Worm (Caenorhabditis elegans) whole organism, L4 larva: Measurements from ENCODE around the gene nas-28.

Source experiments
- F10B5.3 ChIP-seq: sonication (generic microtip); optimal IDR thresholded peaks from 2 replicates; lab custom pipeline; 2016; ENCODE audit warnings: mild to moderate bottlenecking, missing genetic modification characterization, missing compliant biosample characterization
- F37D6.2 ChIP-seq: sonication (generic microtip); optimal IDR thresholded peaks from 2 replicates; lab custom pipeline; 2016; ENCODE audit warnings: mild to moderate bottlenecking, missing genetic modification characterization, missing compliant biosample characterization
- F49E8.2 ChIP-seq: sonication (generic microtip); optimal IDR thresholded peaks from 2 replicates; lab custom pipeline; 2016; ENCODE audit warnings: missing compliant biosample characterization, mild to moderate bottlenecking, missing genetic modification characterization, borderline replicate concordance
- R02D3.7 ChIP-seq: fragments of 150-350 bp; sonication (generic microtip); optimal IDR thresholded peaks from 3 replicates; lab custom pipeline; 2014; ENCODE audit warnings: missing biosample characterization, missing genetic modification characterization
- T26A8.4 ChIP-seq: fragments of 200-800 bp; sonication (Bioruptor generic); IDR thresholded peaks from 2 replicates; pipeline ENCODE4 v1.3.6; 2022; ENCODE audit warnings: missing genetic modification characterization, missing compliant biosample characterization
- attf-4 ChIP-seq: sonication (generic microtip); optimal IDR thresholded peaks from 3 replicates; lab custom pipeline; 2017; ENCODE audit warnings: missing biosample characterization, missing genetic modification characterization
- ceh-28 ChIP-seq: fragments of 150-350 bp; optimal IDR thresholded peaks from 2 replicates; lab custom pipeline; 2014; ENCODE audit warnings: missing biosample characterization, missing genetic modification reagents, missing genetic modification characterization
- cey-2 ChIP-seq: sonication (generic microtip); optimal IDR thresholded peaks from 3 replicates; lab custom pipeline; 2017; ENCODE audit warnings: missing genetic modification characterization, mild to moderate bottlenecking, missing compliant biosample characterization, antibody characterized with exemption, borderline replicate concordance; ENCODE audit not compliant: insufficient read depth
- ctbp-1 ChIP-seq: fragments of 200-800 bp; sonication (Bioruptor generic); IDR thresholded peaks from 2 replicates; pipeline ENCODE4 v1.3.6; 2022; ENCODE audit warnings: missing genetic modification reagents, missing genetic modification characterization, missing compliant biosample characterization
- daf-12 ChIP-seq: fragments of 150-350 bp; optimal IDR thresholded peaks from 2 replicates; lab custom pipeline; 2014; ENCODE audit warnings: missing biosample characterization, missing genetic modification reagents, missing genetic modification characterization
- dmd-8 ChIP-seq: fragments of 200-800 bp; sonication (Bioruptor generic); IDR thresholded peaks from 2 replicates; pipeline ENCODE4 v1.3.6; 2022; ENCODE audit warnings: missing genetic modification characterization, missing compliant biosample characterization
- duxl-1 ChIP-seq: sonication (generic microtip); optimal IDR thresholded peaks from 2 replicates; lab custom pipeline; 2016; ENCODE audit warnings: mild to moderate bottlenecking, missing genetic modification characterization, moderate library complexity, missing compliant biosample characterization; ENCODE audit not compliant: poor library complexity
- dve-1 ChIP-seq: sonication (generic microtip); optimal IDR thresholded peaks from 2 replicates; lab custom pipeline; 2017; ENCODE audit warnings: antibody characterized with exemption, mild to moderate bottlenecking, missing genetic modification characterization, missing compliant biosample characterization; ENCODE audit not compliant: insufficient read depth
- egl-43 ChIP-seq: fragments of 200-800 bp; sonication (Bioruptor generic); IDR thresholded peaks from 2 replicates; pipeline ENCODE4 v1.3.6; 2022; ENCODE audit warnings: missing genetic modification reagents, missing genetic modification characterization, missing compliant biosample characterization
- fos-1 ChIP-seq: fragments of 150-350 bp; optimal IDR thresholded peaks from 2 replicates; lab custom pipeline; 2014; ENCODE audit warnings: missing biosample characterization, missing genetic modification characterization
- hlh-30 ChIP-seq: sonication (generic microtip); optimal IDR thresholded peaks from 2 replicates; lab custom pipeline; 2017; ENCODE audit warnings: antibody characterized with exemption, mild to moderate bottlenecking, missing genetic modification characterization, missing compliant biosample characterization; ENCODE audit not compliant: insufficient read depth
- jun-1 ChIP-seq: fragments of 150-350 bp; optimal IDR thresholded peaks from 2 replicates; lab custom pipeline; 2014; ENCODE audit warnings: missing biosample characterization, missing genetic modification reagents, missing genetic modification characterization
- lin-1 ChIP-seq: fragments of 200-800 bp; sonication (Bioruptor generic); IDR thresholded peaks from 2 replicates; pipeline ENCODE4 v1.3.6; 2022; ENCODE audit warnings: missing genetic modification reagents, missing genetic modification characterization, missing compliant biosample characterization
- lin-13 ChIP-seq: fragments of 150-350 bp; optimal IDR thresholded peaks from 2 replicates; lab custom pipeline; 2014; ENCODE audit warnings: missing biosample characterization, missing genetic modification reagents, missing genetic modification characterization
- lin-38 ChIP-seq: fragments of 200-800 bp; sonication (Bioruptor generic); IDR thresholded peaks from 2 replicates; pipeline ENCODE4 v1.3.6; 2022; ENCODE audit warnings: missing genetic modification reagents, missing genetic modification characterization, missing compliant biosample characterization
- lsy-2 ChIP-seq, 2 experiments: fragments of 150-350 bp in 1 of 2; sonication (generic microtip) in 1 of 2; optimal IDR thresholded peaks; 2 replicates each; lab custom pipeline; 2014 to 2017; ENCODE audit warnings: missing biosample characterization in 2 of 2, missing genetic modification characterization in 2 of 2
- madf-9 ChIP-seq: fragments of 200-800 bp; sonication (Bioruptor generic); conservative IDR thresholded peaks from 2 replicates; pipeline ENCODE4 v1.3.6; 2022; ENCODE audit warnings: missing genetic modification reagents, missing genetic modification characterization, missing compliant biosample characterization
- mdl-1 ChIP-seq, 2 experiments: fragments of 150-350 bp in 1 of 2; sonication (generic microtip) in 1 of 2; optimal IDR thresholded peaks; 2 replicates each; lab custom pipeline; 2014 to 2017; ENCODE audit warnings: missing biosample characterization in 2 of 2, missing genetic modification characterization in 2 of 2
- mes-2 ChIP-seq: sonication (generic microtip); optimal IDR thresholded peaks from 2 replicates; lab custom pipeline; 2016; ENCODE audit warnings: missing genotype, mild to moderate bottlenecking, missing genetic modification characterization, missing compliant biosample characterization; ENCODE audit not compliant: poor library complexity, severe bottlenecking
- mxl-3 ChIP-seq: fragments of 200-800 bp; sonication (Bioruptor generic); optimal IDR thresholded peaks from 2 replicates; lab custom pipeline; 2018; ENCODE audit warnings: mild to moderate bottlenecking, missing genetic modification characterization, missing compliant biosample characterization
- nhr-237 ChIP-seq: sonication (generic microtip); optimal IDR thresholded peaks from 2 replicates; lab custom pipeline; 2017; ENCODE audit warnings: missing biosample characterization, missing genetic modification characterization
- nhr-25 ChIP-seq: sonication (generic microtip); optimal IDR thresholded peaks from 2 replicates; lab custom pipeline; 2017; ENCODE audit warnings: missing genetic modification characterization, mild to moderate bottlenecking, missing compliant biosample characterization, antibody characterized with exemption, moderate library complexity, borderline replicate concordance; ENCODE audit not compliant: insufficient read depth
- nhr-41 ChIP-seq: fragments of 200-800 bp; sonication (Bioruptor generic); IDR thresholded peaks from 2 replicates; pipeline ENCODE4 v1.3.6; 2022; ENCODE audit warnings: missing genetic modification reagents, missing genetic modification characterization, missing compliant biosample characterization
- nhr-77 ChIP-seq: fragments of 150-350 bp; optimal IDR thresholded peaks from 2 replicates; lab custom pipeline; 2014; ENCODE audit warnings: missing biosample characterization, missing genetic modification characterization
- pha-4 ChIP-seq, 2 experiments: fragments of 150-350 bp in 1 of 2; fragments of 200-800 bp in 1 of 2; sonication (Bioruptor generic) in 1 of 2; IDR thresholded peaks in 1 of 2; optimal IDR thresholded peaks in 1 of 2; 2 replicates each; pipeline versions ENCODE4 v1.3.6 to Lab custom; 2014 to 2022; ENCODE audit warnings: missing genetic modification characterization in 2 of 2, missing genetic modification reagents in 2 of 2, missing biosample characterization in 1 of 2, missing compliant biosample characterization in 1 of 2
- saeg-2 ChIP-seq: fragments of 200-800 bp; sonication (Bioruptor generic); IDR thresholded peaks from 2 replicates; pipeline ENCODE4 v1.3.6; 2022; ENCODE audit warnings: missing genetic modification reagents, missing genetic modification characterization, missing compliant biosample characterization
- sdz-12 ChIP-seq: fragments of 200-800 bp; sonication (Bioruptor generic); optimal IDR thresholded peaks from 2 replicates; lab custom pipeline; 2018; ENCODE audit warnings: mild to moderate bottlenecking, missing genetic modification characterization, missing compliant biosample characterization
- snpc-4 ChIP-seq: fragments of 150-350 bp; optimal IDR thresholded peaks from 2 replicates; lab custom pipeline; 2014; ENCODE audit warnings: missing biosample characterization, missing genetic modification characterization
- tag-97 ChIP-seq: fragments of 200-800 bp; sonication (Bioruptor generic); IDR thresholded peaks from 2 replicates; pipeline ENCODE4 v1.3.6; 2022; ENCODE audit warnings: missing genetic modification characterization, missing compliant biosample characterization
- tra-1 ChIP-seq: fragments of 200-800 bp; sonication (Bioruptor generic); IDR thresholded peaks from 2 replicates; pipeline ENCODE4 v1.3.6; 2022; ENCODE audit warnings: missing genetic modification reagents, missing genetic modification characterization, missing compliant biosample characterization

nas-28 gene

DNA sequence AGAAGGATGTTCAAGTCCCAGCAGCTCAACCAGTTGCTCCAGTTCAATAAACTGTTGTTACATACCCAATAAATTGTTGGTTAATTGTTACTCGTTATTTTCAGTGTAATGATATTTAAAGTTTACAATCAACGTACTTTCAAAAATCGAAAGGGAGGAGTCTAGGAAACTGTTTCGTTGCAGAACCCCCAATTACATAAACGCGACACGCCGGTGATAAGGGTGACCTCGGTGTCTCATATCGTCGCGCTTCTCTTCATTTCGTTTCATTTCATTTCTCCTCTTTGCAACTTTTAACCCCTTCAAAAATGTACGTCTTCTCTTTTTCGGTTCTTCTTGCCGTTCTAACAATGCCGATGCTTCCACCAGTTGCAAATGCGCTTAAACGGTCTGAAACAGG lies 24.9 kb upstream of the nas-28 start, which contains the start of gene C23G10.2 (continued):
- no peak for TF ChIP-seq attf-4
- no peak for TF ChIP-seq F37D6.2 (tag; lab: Kevin White, UChicago)
- 0 out of 2 replicates have a peak, but pooled peaks have one; percentile 13 for TF ChIP-seq nhr-41 (GFP tag; lab: Robert Waterston, UW)
- TF ChIP-seq egl-43 (GFP tag; lab: Robert Waterston, UW): 0 out of 2 replicates have a peak, but pooled peaks have one; percentile 42
- no peak for TF ChIP-seq duxl-1 (tag; lab: Kevin White, UChicago)
- TF ChIP-seq T26A8.4 (GFP tag; lab: Robert Waterston, UW): 0 out of 2 replicates have a peak, but pooled peaks have one; percentile 7
- TF ChIP-seq fos-1: no peak
- no peak for TF ChIP-seq nhr-77 (tag; lab: Kevin White, UChicago)
- no peak for TF ChIP-seq sdz-12 (GFP tag; lab: Kevin White, UChicago)
- TF ChIP-seq mxl-3 (GFP tag; lab: Kevin White, UChicago): peak; percentile 24
- no peak for TF ChIP-seq daf-12 (tag; lab: Kevin White, UChicago)
- TF ChIP-seq ctbp-1 (GFP tag; lab: Robert Waterston, UW): 0 out of 2 replicates have a peak, but pooled peaks have one; percentile 39
- no peak for TF ChIP-seq lin-13 (GFP tag; lab: Kevin White, UChicago)
- no peak; the same call in 1 of the 2 replicates for TF ChIP-seq pha-4 (GFP tag; IDR thresholded peaks at IDR 0.05; lab: Robert Waterston, UW)
- TF ChIP-seq pha-4 (tag; optimal IDR thresholded peaks at IDR 0.05; lab: Kevin White, UChicago): no peak
- TF ChIP-seq mdl-1 (tag; optimal IDR thresholded peaks at IDR 0.05; lab: Kevin White, UChicago): no peak
- no peak for TF ChIP-seq tag-97 (GFP tag; lab: Robert Waterston, UW)
- no peak for TF ChIP-seq madf-9 (GFP tag; lab: Robert Waterston, UW)
- no peak for TF ChIP-seq jun-1 (tag; lab: Kevin White, UChicago)
- no peak for TF ChIP-seq nhr-237 (tag; lab: Kevin White, UChicago)
- TF ChIP-seq ceh-28 (tag; lab: Kevin White, UChicago): no peak
- TF ChIP-seq nhr-25 (tag; lab: Kevin White, UChicago): no peak
- TF ChIP-seq hlh-30 (tag; lab: Kevin White, UChicago): no peak
- TF ChIP-seq lsy-2 (tag; optimal IDR thresholded peaks at IDR 0.05; lab: Kevin White, UChicago): no peak
- TF ChIP-seq lin-38 (GFP tag; lab: Robert Waterston, UW): peak; percentile 34; the same call in 1 of the 2 replicates
- peak; percentile 24 for TF ChIP-seq mes-2
- peak; percentile 43 for TF ChIP-seq F49E8.2

DNA sequence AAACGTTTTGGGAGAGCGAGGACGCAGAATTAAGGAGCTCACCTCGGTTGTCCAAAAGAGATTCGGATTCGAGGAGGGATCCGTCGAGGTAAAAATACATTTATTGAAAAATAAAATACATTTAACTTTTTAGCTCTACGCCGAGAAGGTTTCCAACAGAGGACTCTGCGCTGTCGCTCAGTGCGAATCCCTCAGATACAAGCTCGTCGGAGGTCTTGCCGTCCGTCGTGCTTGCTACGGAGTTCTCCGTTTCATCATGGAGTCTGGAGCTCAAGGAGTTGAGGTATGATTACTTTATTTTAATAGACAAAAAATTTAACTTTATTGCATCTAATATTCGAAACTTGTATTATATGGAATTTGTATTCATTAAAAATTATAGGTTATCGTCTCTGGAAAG lies 24.0 kb upstream of the nas-28 start:
- 0 out of 2 replicates have a peak, but pooled peaks have one; percentile 18 for TF ChIP-seq saeg-2 (GFP tag; lab: Robert Waterston, UW)
- no peak for TF ChIP-seq duxl-1 (tag; lab: Kevin White, UChicago)
- TF ChIP-seq F49E8.2: no peak
- no peak for TF ChIP-seq daf-12 (tag; lab: Kevin White, UChicago)
- TF ChIP-seq lin-1 (GFP tag; lab: Robert Waterston, UW): no peak
- 0 out of 2 replicates have a peak, but pooled peaks have one; percentile 4 for TF ChIP-seq dmd-8
- TF ChIP-seq cey-2: no peak
- TF ChIP-seq dve-1 (tag; lab: Kevin White, UChicago): no peak
- TF ChIP-seq mdl-1 (tag; optimal IDR thresholded peaks at IDR 0.05; lab: Kevin White, UChicago): no peak
- no peak for TF ChIP-seq egl-43 (GFP tag; lab: Robert Waterston, UW)
- no peak for TF ChIP-seq tra-1 (GFP tag; lab: Robert Waterston, UW)
- no peak for TF ChIP-seq F10B5.3 (tag; lab: Kevin White, UChicago)
- no peak for TF ChIP-seq snpc-4 (tag; lab: Kevin White, UChicago)
- no peak for TF ChIP-seq R02D3.7 (tag; lab: Kevin White, UChicago)
- TF ChIP-seq, all 104 proteins: peak for 2
